Fruit fly (Drosophila melanogaster) whole organism, pupa: Measurements from ENCODE around the gene mRpL10.

ENCODE experiments used
- CG10348 ChIP-seq: fragments of 200-800 bp; sonication (Bioruptor generic); IDR thresholded peaks from 2 replicates; pipeline ENCODE4 v1.3.6; 2022; ENCODE audit warnings: missing biosample characterization, missing genetic modification characterization
- CG12605 ChIP-seq: fragments of 200-800 bp; sonication (Bioruptor generic); IDR thresholded peaks from 2 replicates; pipeline ENCODE4 v1.3.6; 2022; ENCODE audit warnings: missing biosample characterization, missing genetic modification characterization
- CG13204 ChIP-seq: fragments of 200-800 bp; sonication (Bioruptor generic); optimal IDR thresholded peaks from 2 replicates; lab custom pipeline; 2018; ENCODE audit warnings: missing biosample characterization, mild to moderate bottlenecking, missing genetic modification characterization, moderate library complexity
- CG14655 ChIP-seq: fragments of 200-800 bp; sonication (Bioruptor generic); optimal IDR thresholded peaks from 3 replicates; lab custom pipeline; 2017; ENCODE audit warnings: mild to moderate bottlenecking, missing biosample characterization, missing genetic modification reagents, missing genetic modification characterization
- CG15710 ChIP-seq: fragments of 200-800 bp; sonication (Bioruptor generic); optimal IDR thresholded peaks from 2 replicates; lab custom pipeline; 2018; ENCODE audit warnings: missing biosample characterization, mild to moderate bottlenecking, missing genetic modification characterization, moderate library complexity
- CG17806 ChIP-seq: fragments of 200-800 bp; sonication (Bioruptor generic); optimal IDR thresholded peaks from 2 replicates; lab custom pipeline; 2018; ENCODE audit warnings: missing biosample characterization, mild to moderate bottlenecking, missing genetic modification characterization, moderate library complexity
- CG32121 ChIP-seq: fragments of 200-800 bp; sonication (Bioruptor generic); IDR thresholded peaks from 2 replicates; pipeline ENCODE4 v1.3.6; 2022; ENCODE audit warnings: missing biosample characterization, missing genetic modification characterization
- CG34367 ChIP-seq: fragments of 200-800 bp; sonication (Bioruptor generic); optimal IDR thresholded peaks from 2 replicates; lab custom pipeline; 2018; ENCODE audit warnings: missing biosample characterization, mild to moderate bottlenecking, missing genetic modification characterization
- CG4496 ChIP-seq: fragments of 200-800 bp; sonication (Bioruptor generic); IDR thresholded peaks from 3 replicates; pipeline ENCODE4 v1.3.6; 2022; ENCODE audit warnings: missing biosample characterization, missing genetic modification characterization
- CG8159 ChIP-seq: fragments of 200-800 bp; sonication (Bioruptor generic); optimal IDR thresholded peaks from 3 replicates; lab custom pipeline; 2018; ENCODE audit warnings: missing biosample characterization, mild to moderate bottlenecking, missing genetic modification characterization, moderate library complexity
- CG8301 ChIP-seq: fragments of 200-800 bp; sonication (Bioruptor generic); optimal IDR thresholded peaks from 2 replicates; lab custom pipeline; 2018; ENCODE audit warnings: missing biosample characterization, mild to moderate bottlenecking, missing genetic modification characterization
- CG9948 ChIP-seq: fragments of 200-800 bp; sonication (Bioruptor generic); optimal IDR thresholded peaks from 2 replicates; lab custom pipeline; 2018; ENCODE audit warnings: missing biosample characterization, mild to moderate bottlenecking, missing genetic modification characterization, moderate library complexity
- D1 ChIP-seq: fragments of 200-800 bp; sonication (Bioruptor generic); optimal IDR thresholded peaks from 2 replicates; lab custom pipeline; 2018; ENCODE audit warnings: missing biosample characterization, mild to moderate bottlenecking, missing genetic modification characterization, moderate library complexity
- EcR ChIP-seq: fragments of 200-800 bp; sonication (Bioruptor generic); optimal IDR thresholded peaks from 3 replicates; lab custom pipeline; 2019; ENCODE audit warnings: missing biosample characterization, missing genetic modification characterization, mild to moderate bottlenecking, moderate library complexity, missing genetic modification reagents
- Ets98B ChIP-seq: fragments of 200-800 bp; sonication (Bioruptor generic); IDR thresholded peaks from 2 replicates; pipeline ENCODE4 v1.3.6; 2022; ENCODE audit warnings: missing biosample characterization, missing genetic modification characterization
- Pif1A ChIP-seq: fragments of 200-800 bp; sonication (Bioruptor generic); optimal IDR thresholded peaks from 3 replicates; lab custom pipeline; 2016; ENCODE audit warnings: missing biosample characterization, missing genetic modification characterization
- Pif1B ChIP-seq: fragments of 200-800 bp; sonication (Bioruptor generic); optimal IDR thresholded peaks from 3 replicates; lab custom pipeline; 2016; ENCODE audit warnings: missing biosample characterization, missing genetic modification characterization
- Snoo ChIP-seq: fragments of 200-800 bp; sonication (Bioruptor generic); optimal IDR thresholded peaks from 3 replicates; lab custom pipeline; 2017; ENCODE audit warnings: missing biosample characterization, mild to moderate bottlenecking, missing genetic modification characterization, inconsistent platforms
- fd96Ca ChIP-seq: fragments of 200-800 bp; sonication (Bioruptor generic); IDR thresholded peaks from 3 replicates; pipeline ENCODE4 v1.3.6; 2022; ENCODE audit warnings: missing biosample characterization, missing genetic modification characterization
- gl ChIP-seq: fragments of 200-800 bp; sonication (Bioruptor generic); optimal IDR thresholded peaks from 2 replicates; lab custom pipeline; 2018; ENCODE audit warnings: missing biosample characterization, mild to moderate bottlenecking, missing genetic modification characterization
- rn ChIP-seq: fragments of 200-800 bp; sonication (Bioruptor generic); IDR thresholded peaks from 2 replicates; pipeline ENCODE4 v1.3.6; 2022; ENCODE audit warnings: missing biosample characterization, missing genetic modification characterization

mRpL10 gene

dm6 chr2L:223351-223750 lies 19.8 kb downstream of the mRpL10 start:
- TF ChIP-seq CG15710 (tag; lab: Kevin White, UChicago), result peak; percentile 90
- peak; percentile 93 for TF ChIP-seq CG34367 (tag; lab: Kevin White, UChicago)
- TF ChIP-seq CG9948 (tag; lab: Kevin White, UChicago), result peak; percentile 93
- peak; percentile 92 for TF ChIP-seq rn (GFP tag; lab: Robert Waterston, UW)
- TF ChIP-seq fd96Ca, result peak; percentile 97
- peak; percentile 94 for TF ChIP-seq CG17806
- TF ChIP-seq CG12605, result peak; percentile 93
- peak; percentile 96 for TF ChIP-seq Ets98B (GFP tag; lab: Robert Waterston, UW)
- peak; percentile 96 for TF ChIP-seq CG14655 (GFP tag; lab: Kevin White, UChicago)
- peak; percentile 39; the same call in 1 of the 2 replicates for TF ChIP-seq CG10348 (GFP tag; lab: Robert Waterston, UW)
- peak; percentile 54 for TF ChIP-seq CG13204 (GFP tag; lab: Kevin White, UChicago)
- TF ChIP-seq CG8301 (tag; lab: Kevin White, UChicago), result peak; percentile 95
- peak; percentile 93 for TF ChIP-seq CG8159 (tag; lab: Kevin White, UChicago)
- TF ChIP-seq CG4496 (GFP tag; lab: Robert Waterston, UW), result peak; percentile 98
- peak; percentile 96 for TF ChIP-seq Pif1A (GFP tag; lab: Kevin White, UChicago)
- peak; percentile 92 for TF ChIP-seq CG32121 (GFP tag; lab: Robert Waterston, UW)
- TF ChIP-seq Snoo (tag; lab: Kevin White, UChicago), result peak; percentile 83
- peak; percentile 96 for TF ChIP-seq Pif1B (GFP tag; lab: Kevin White, UChicago)
- TF ChIP-seq D1 (tag; lab: Kevin White, UChicago), result peak; percentile 87
- TF ChIP-seq EcR (GFP tag; lab: Kevin White, UChicago), result no peak
- peak; percentile 87 for TF ChIP-seq gl (tag; lab: Kevin White, UChicago)

- TF ChIP-seq CG9948 (tag; lab: Kevin White, UChicago) (no peak), CG13204 (GFP tag; lab: Kevin White, UChicago) (peak; percentile 86)
Observed at dm6 chr2L:223867-224598, 20.5 kb downstream of the mRpL10 start.

dm6 chr2L:224599-225385 lies 21.2 kb downstream of the mRpL10 start:
- 0 out of 2 replicates have a peak, but pooled peaks have one; percentile 9 for TF ChIP-seq CG10348 (GFP tag; lab: Robert Waterston, UW)
- peak; percentile 76 for TF ChIP-seq EcR (GFP tag; lab: Kevin White, UChicago)
- peak; percentile 79 for TF ChIP-seq CG4496 (GFP tag; lab: Robert Waterston, UW)
- peak; percentile 94 for TF ChIP-seq CG14655 (GFP tag; lab: Kevin White, UChicago)
- TF ChIP-seq CG17806, result peak; percentile 89
- TF ChIP-seq CG12605, result peak; percentile 41; the same call in 1 of the 2 replicates
- TF ChIP-seq fd96Ca, result peak; percentile 85
- peak; percentile 52 for TF ChIP-seq CG13204 (GFP tag; lab: Kevin White, UChicago)
- TF ChIP-seq CG8159 (tag; lab: Kevin White, UChicago), result peak; percentile 90
- TF ChIP-seq CG15710 (tag; lab: Kevin White, UChicago), result peak; percentile 92
- peak; percentile 92 for TF ChIP-seq Pif1B (GFP tag; lab: Kevin White, UChicago)
- TF ChIP-seq Ets98B (GFP tag; lab: Robert Waterston, UW), result peak; percentile 68
- peak; percentile 87 for TF ChIP-seq D1 (tag; lab: Kevin White, UChicago)
- peak; percentile 82 for TF ChIP-seq Snoo (tag; lab: Kevin White, UChicago)
- peak; percentile 62 for TF ChIP-seq CG32121 (GFP tag; lab: Robert Waterston, UW)
- peak; percentile 90 for TF ChIP-seq CG9948 (tag; lab: Kevin White, UChicago)
- TF ChIP-seq rn (GFP tag; lab: Robert Waterston, UW), result peak; percentile 62; the same call in 1 of the 2 replicates
- TF ChIP-seq CG8301 (tag; lab: Kevin White, UChicago), result peak; percentile 85
- TF ChIP-seq gl (tag; lab: Kevin White, UChicago), result peak; percentile 82
- peak; percentile 93 for TF ChIP-seq Pif1A (GFP tag; lab: Kevin White, UChicago)
- TF ChIP-seq CG34367 (tag; lab: Kevin White, UChicago), result peak; percentile 82

- TF ChIP-seq CG32121 (GFP tag; lab: Robert Waterston, UW), result no peak
- TF ChIP-seq CG10348 (GFP tag; lab: Robert Waterston, UW), result no peak
- TF ChIP-seq EcR (GFP tag; lab: Kevin White, UChicago), result peak; percentile 16
Observed at dm6 chr2L:225386-225682, 21.8 kb downstream of the mRpL10 start.

dm6 chr2L:228246-228645 lies 24.7 kb downstream of the mRpL10 start:
- TF ChIP-seq CG15710 (tag; lab: Kevin White, UChicago), result no peak
- no peak for TF ChIP-seq CG14655 (GFP tag; lab: Kevin White, UChicago)
- TF ChIP-seq CG8159 (tag; lab: Kevin White, UChicago), result no peak
- TF ChIP-seq Snoo (tag; lab: Kevin White, UChicago), result no peak
- no peak for TF ChIP-seq CG4496 (GFP tag; lab: Robert Waterston, UW)
- TF ChIP-seq D1 (tag; lab: Kevin White, UChicago), result no peak
- TF ChIP-seq Pif1A (GFP tag; lab: Kevin White, UChicago), result no peak
- no peak for TF ChIP-seq EcR (GFP tag; lab: Kevin White, UChicago)
- TF ChIP-seq CG32121 (GFP tag; lab: Robert Waterston, UW), result no peak
- no peak for TF ChIP-seq Pif1B (GFP tag; lab: Kevin White, UChicago)
- no peak for TF ChIP-seq rn (GFP tag; lab: Robert Waterston, UW)
- TF ChIP-seq gl (tag; lab: Kevin White, UChicago), result no peak
- no peak for TF ChIP-seq CG8301 (tag; lab: Kevin White, UChicago)
- TF ChIP-seq CG10348 (GFP tag; lab: Robert Waterston, UW), result no peak
